Fruit fly (Drosophila melanogaster): ENCODE measurements around the gene 5PtaseI.

The 5PtaseI gene

DNA sequence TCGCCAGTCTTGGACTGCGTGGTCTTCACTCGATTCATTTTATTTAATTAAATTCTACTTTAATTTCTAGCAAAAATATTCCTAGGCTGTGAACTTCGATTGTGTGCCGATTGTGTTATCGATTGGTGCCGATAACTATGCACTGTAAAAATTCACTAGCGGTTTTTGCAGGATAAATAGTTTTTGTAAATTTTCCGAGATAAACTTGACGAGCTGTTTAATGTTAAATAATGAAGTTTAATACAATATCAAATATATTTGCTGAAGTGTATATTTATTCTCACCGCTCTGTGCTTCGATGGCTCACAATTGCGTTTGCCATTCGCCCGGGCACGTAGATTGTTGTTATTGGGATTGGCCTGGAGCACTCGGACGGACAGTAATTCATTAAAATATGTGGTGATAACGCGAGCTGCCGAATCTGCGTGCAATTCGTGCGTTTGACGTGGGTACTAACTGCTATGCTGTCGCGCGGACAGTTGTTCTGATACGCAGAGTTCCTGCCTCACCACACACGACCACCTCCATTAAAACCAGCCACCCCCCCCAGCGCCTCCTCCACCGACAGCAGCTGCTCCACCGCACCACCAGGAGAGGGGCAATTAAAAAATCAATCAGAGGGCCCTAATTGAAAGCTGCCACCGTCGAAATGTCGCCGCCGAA lies 19.9 kb downstream of the 5PtaseI start, which contains the start of the genes EMC6 and Hr96 (continued):
- TF ChIP-seq D19B (GFP tag; optimal IDR thresholded peaks at IDR 0.05) (peak; percentile 81), CHES-1-like (GFP tag; optimal IDR thresholded peaks at IDR 0.05) (peak; percentile 91), chinmo (GFP tag; IDR thresholded peaks at IDR 0.05; ENCODE audit: partially characterized antibody) (peak; percentile 56; the same call in 1 of the 4 replicates), en (GFP tag; optimal IDR thresholded peaks at IDR 0.05) (peak; percentile 80), CG11696 (GFP tag; IDR thresholded peaks at IDR 0.05) (peak; percentile 81), CG8924 (tag; optimal IDR thresholded peaks at IDR 0.05) (peak; percentile 93), lov (optimal IDR thresholded peaks at IDR 0.05) (no peak), lov (GFP tag; IDR thresholded peaks at IDR 0.05) (peak; percentile 89), CG30431 (GFP tag; optimal IDR thresholded peaks at IDR 0.05) (peak; percentile 89), CG15479 (GFP tag; optimal IDR thresholded peaks at IDR 0.05) (no peak), BEAF-32 (GFP tag; optimal IDR thresholded peaks at IDR 0.05) (peak; percentile 66), CG11560 (tag; IDR thresholded peaks at IDR 0.05) (peak; percentile 81), CG14667 (GFP tag; IDR thresholded peaks at IDR 0.05) (peak; percentile 88), Fer3 (tag; optimal IDR thresholded peaks at IDR 0.05) (peak; percentile 94), CG15514 (GFP tag; optimal IDR thresholded peaks at IDR 0.05) (peak; percentile 92), sens-2 (GFP tag; IDR thresholded peaks at IDR 0.05) (peak; percentile 96), CG4707 (GFP tag; optimal IDR thresholded peaks at IDR 0.05) (peak; percentile 72), Bteb2 (GFP tag; optimal IDR thresholded peaks at IDR 0.05) (peak; percentile 93), CG10431 (GFP tag; optimal IDR thresholded peaks at IDR 0.05) (peak; percentile 63), Sox102F (GFP tag; optimal IDR thresholded peaks at IDR 0.05) (peak; percentile 93), otp (GFP tag; IDR thresholded peaks at IDR 0.05) (peak; percentile 92), vvl (GFP tag; IDR thresholded peaks at IDR 0.05) (peak; percentile 96), maf-S (GFP tag; optimal IDR thresholded peaks at IDR 0.05) (peak; percentile 91), inv (GFP tag; IDR thresholded peaks at IDR 0.05; ENCODE audit: partially characterized antibody) (peak; percentile 40), phol (tag; optimal IDR thresholded peaks at IDR 0.05) (peak; percentile 94), Gsc (GFP tag; IDR thresholded peaks at IDR 0.05) (peak; percentile 65), bowl (GFP tag; IDR thresholded peaks at IDR 0.05) (peak; percentile 71; the same call in 1 of the 2 replicates), bsh (GFP tag; optimal IDR thresholded peaks at IDR 0.05) (peak; percentile 61 to 95), kay (GFP tag; optimal IDR thresholded peaks at IDR 0.05) (peak; percentile 93), Max (GFP tag; optimal IDR thresholded peaks at IDR 0.05) (peak; percentile 96), E2f1 (GFP tag; IDR thresholded peaks at IDR 0.05) (peak; percentile 91), CG3995 (GFP tag; optimal IDR thresholded peaks at IDR 0.05) (peak; percentile 72), Hr78 (GFP tag; optimal IDR thresholded peaks at IDR 0.05) (no peak), B-H2 (GFP tag; optimal IDR thresholded peaks at IDR 0.05) (peak; percentile 96), eve (GFP tag; optimal IDR thresholded peaks at IDR 0.05) (no peak), al (GFP tag; IDR thresholded peaks at IDR 0.05) (peak; percentile 89), CG2199 (GFP tag; IDR thresholded peaks at IDR 0.05) (peak; percentile 87; the same call in 2 of the 3 replicates), Atf-2 (GFP tag; optimal IDR thresholded peaks at IDR 0.05) (peak; percentile 90), sug (tag; optimal IDR thresholded peaks at IDR 0.05) (peak; percentile 93), lab (GFP tag; optimal IDR thresholded peaks at IDR 0.05) (peak; percentile 96), CG6689 (GFP tag; IDR thresholded peaks at IDR 0.05) (peak; percentile 91), CG6791 (GFP tag; IDR thresholded peaks at IDR 0.05; ENCODE audit: partially characterized antibody) (peak; percentile 70), Sry-β (GFP tag; optimal IDR thresholded peaks at IDR 0.05) (peak; percentile 49), D (optimal IDR thresholded peaks at IDR 0.05) (no peak), D (GFP tag; optimal IDR thresholded peaks at IDR 0.05) (peak; percentile 82), CG12219 (GFP tag; optimal IDR thresholded peaks at IDR 0.05) (peak; percentile 86), mld (GFP tag; IDR thresholded peaks at IDR 0.05; ENCODE audit: partially characterized antibody) (peak; percentile 59; the same call in 2 of the 3 replicates), gt (GFP tag; IDR thresholded peaks at IDR 0.05) (peak; percentile 62; the same call in 1 of the 2 replicates)
